Fruit fly (Drosophila melanogaster): ENCODE results near the gene Ref2.

DNA sequence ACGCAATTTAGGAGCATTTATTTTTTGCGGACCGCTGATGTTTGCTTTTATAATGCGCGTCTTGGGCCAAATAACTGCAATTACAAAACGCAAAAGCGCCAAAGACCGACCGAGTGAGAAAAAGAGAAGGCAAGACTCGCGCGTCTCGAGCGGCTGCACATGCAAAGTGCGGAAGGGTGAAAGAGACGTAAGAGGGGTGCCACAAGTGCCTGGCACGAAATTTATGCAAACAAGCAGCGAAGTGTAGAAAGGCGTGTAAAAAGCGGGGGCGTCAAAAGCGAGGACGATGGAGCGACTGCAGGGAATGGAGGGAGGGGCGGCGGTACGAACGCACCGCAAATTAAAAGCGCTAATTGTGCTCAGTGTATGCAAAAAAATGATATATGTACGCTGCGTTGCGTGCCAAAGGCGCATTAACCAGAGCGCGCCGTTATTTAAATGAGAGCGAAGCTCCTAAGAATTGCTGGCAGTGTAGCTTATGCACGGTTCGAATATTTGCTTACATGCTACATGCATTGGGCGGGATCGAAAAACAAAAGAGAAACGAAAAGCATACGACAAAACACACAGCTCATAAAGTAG is 36.2 kb downstream of the Ref2 start:
- TF ChIP-seq psq (optimal IDR thresholded peaks at IDR 0.05) (no peak), usp (GFP tag; optimal IDR thresholded peaks at IDR 0.05) (no peak), pan (optimal IDR thresholded peaks at IDR 0.05) (no peak), CG8478 (optimal IDR thresholded peaks at IDR 0.05) (no peak), Dll (optimal IDR thresholded peaks at IDR 0.05) (no peak), EcR (GFP tag; optimal IDR thresholded peaks at IDR 0.05) (no peak)

Measured in whole organism.